Worm (Caenorhabditis elegans): Measurements from ENCODE around the gene henn-1.

Gene henn-1

DNA sequence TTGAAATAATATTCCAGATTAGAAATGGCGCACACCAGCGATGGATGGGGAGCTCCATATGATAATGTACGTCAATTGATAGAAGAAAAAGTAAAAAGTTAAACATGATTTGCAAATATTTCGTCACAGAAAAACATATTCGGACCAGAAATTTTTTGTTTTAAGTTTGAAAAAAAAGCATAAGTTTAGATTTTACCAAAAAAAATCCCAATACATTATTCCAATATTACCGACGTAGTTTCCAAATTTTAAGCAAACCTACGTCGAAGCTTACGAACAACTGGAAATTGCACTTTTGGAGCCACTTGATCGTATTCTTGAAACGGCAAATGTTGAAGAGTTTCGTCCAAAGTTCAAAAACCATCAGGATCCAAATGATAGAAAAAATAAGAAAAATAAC lies at the start of gene henn-1:
henn-1 (plus strand) TSS at position 18 of the 400 bp plus-strand sequence.
- TF ChIP-seq T22C8.4 (GFP tag; IDR thresholded peaks at IDR 0.05) = no peak
- TF ChIP-seq flt-1 (GFP tag; IDR thresholded peaks at IDR 0.05) = no peak
- TF ChIP-seq ztf-29 (GFP tag; IDR thresholded peaks at IDR 0.05) = no peak
- TF ChIP-seq cog-1 (tag; optimal IDR thresholded peaks at IDR 0.05) = no peak
- TF ChIP-seq tab-1 (GFP tag; IDR thresholded peaks at IDR 0.05) = no peak
- TF ChIP-seq med-1 (GFP tag; optimal IDR thresholded peaks at IDR 0.05; ENCODE audit: insufficient read depth) = no peak
- TF ChIP-seq ref-1 (GFP tag; conservative IDR thresholded peaks at IDR 0.05) = no peak
- no peak for TF ChIP-seq ztf-23 (GFP tag; IDR thresholded peaks at IDR 0.05)
- no peak for TF ChIP-seq klf-2 (GFP tag; conservative IDR thresholded peaks at IDR 0.05)

ce11 chrIII:8185130-8185529 lies 47.3 kb upstream of the henn-1 start:
- TF ChIP-seq ztf-29 (GFP tag; IDR thresholded peaks at IDR 0.05) (no peak), ztf-23 (GFP tag; IDR thresholded peaks at IDR 0.05) (no peak), flt-1 (GFP tag; IDR thresholded peaks at IDR 0.05) (no peak), tab-1 (GFP tag; IDR thresholded peaks at IDR 0.05) (no peak), klf-2 (GFP tag; conservative IDR thresholded peaks at IDR 0.05) (no peak), cog-1 (tag; optimal IDR thresholded peaks at IDR 0.05) (no peak), ref-1 (GFP tag; conservative IDR thresholded peaks at IDR 0.05) (no peak), med-1 (GFP tag; optimal IDR thresholded peaks at IDR 0.05; ENCODE audit: insufficient read depth) (no peak), T22C8.4 (GFP tag; IDR thresholded peaks at IDR 0.05) (no peak)

- TF ChIP-seq tab-1 (GFP tag; IDR thresholded peaks at IDR 0.05) (no peak), flt-1 (GFP tag; IDR thresholded peaks at IDR 0.05) (no peak), klf-2 (GFP tag; conservative IDR thresholded peaks at IDR 0.05) (no peak), ref-1 (GFP tag; conservative IDR thresholded peaks at IDR 0.05) (no peak), med-1 (GFP tag; optimal IDR thresholded peaks at IDR 0.05; ENCODE audit: insufficient read depth) (no peak), ztf-23 (GFP tag; IDR thresholded peaks at IDR 0.05) (no peak), cog-1 (tag; optimal IDR thresholded peaks at IDR 0.05) (no peak), T22C8.4 (GFP tag; IDR thresholded peaks at IDR 0.05) (no peak), ztf-29 (GFP tag; IDR thresholded peaks at IDR 0.05) (no peak)
Observed at ce11 chrIII:8190505-8190904, 41.9 kb upstream of the henn-1 start, which contains the start of gene C50C3.19. Gene C50C3.19, plus strand, starts transcription at chrIII:8190805.

DNA sequence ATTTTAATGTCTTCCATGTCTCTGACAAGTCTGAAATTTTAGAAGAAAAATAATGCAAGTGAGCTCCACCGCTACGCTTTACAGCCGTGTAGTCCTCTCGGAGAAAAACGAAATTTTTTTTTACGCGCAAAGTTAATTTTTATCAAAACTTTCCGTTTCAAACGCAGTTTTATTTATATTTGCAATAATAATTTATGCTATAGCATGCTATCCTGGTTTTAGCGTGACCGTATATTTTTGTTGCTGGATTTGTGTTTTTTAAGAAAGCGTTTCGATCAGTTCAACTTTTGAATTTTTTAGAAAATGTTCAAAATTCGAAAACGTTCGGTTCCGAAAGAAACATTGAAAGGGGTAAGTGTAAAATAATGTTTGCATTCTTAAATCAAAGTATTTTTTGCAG lies 40.8 kb upstream of the henn-1 start, which contains the start of gene C50C3.1:
C50C3.1 (plus strand) TSS at position 301 of the 400 bp plus-strand sequence.
- no peak for TF ChIP-seq cog-1 (tag; optimal IDR thresholded peaks at IDR 0.05)
- TF ChIP-seq flt-1 (GFP tag; IDR thresholded peaks at IDR 0.05) = no peak
- no peak for TF ChIP-seq tab-1 (GFP tag; IDR thresholded peaks at IDR 0.05)
- TF ChIP-seq klf-2 (GFP tag; conservative IDR thresholded peaks at IDR 0.05) = no peak
- no peak for TF ChIP-seq ztf-29 (GFP tag; IDR thresholded peaks at IDR 0.05)
- TF ChIP-seq ztf-23 (GFP tag; IDR thresholded peaks at IDR 0.05) = no peak
- no peak for TF ChIP-seq ref-1 (GFP tag; conservative IDR thresholded peaks at IDR 0.05)
- TF ChIP-seq T22C8.4 (GFP tag; IDR thresholded peaks at IDR 0.05) = no peak
- TF ChIP-seq med-1 (GFP tag; optimal IDR thresholded peaks at IDR 0.05; ENCODE audit: insufficient read depth) = no peak

ce11 chrIII:8199060-8199459 lies 33.4 kb upstream of the henn-1 start:
- no peak for TF ChIP-seq cog-1 (tag; optimal IDR thresholded peaks at IDR 0.05)
- no peak for TF ChIP-seq ztf-23 (GFP tag; IDR thresholded peaks at IDR 0.05)
- no peak for TF ChIP-seq flt-1 (GFP tag; IDR thresholded peaks at IDR 0.05)
- no peak for TF ChIP-seq ztf-29 (GFP tag; IDR thresholded peaks at IDR 0.05)
- no peak for TF ChIP-seq ref-1 (GFP tag; conservative IDR thresholded peaks at IDR 0.05)
- no peak for TF ChIP-seq klf-2 (GFP tag; conservative IDR thresholded peaks at IDR 0.05)
- TF ChIP-seq med-1 (GFP tag; optimal IDR thresholded peaks at IDR 0.05; ENCODE audit: insufficient read depth) = no peak

DNA sequence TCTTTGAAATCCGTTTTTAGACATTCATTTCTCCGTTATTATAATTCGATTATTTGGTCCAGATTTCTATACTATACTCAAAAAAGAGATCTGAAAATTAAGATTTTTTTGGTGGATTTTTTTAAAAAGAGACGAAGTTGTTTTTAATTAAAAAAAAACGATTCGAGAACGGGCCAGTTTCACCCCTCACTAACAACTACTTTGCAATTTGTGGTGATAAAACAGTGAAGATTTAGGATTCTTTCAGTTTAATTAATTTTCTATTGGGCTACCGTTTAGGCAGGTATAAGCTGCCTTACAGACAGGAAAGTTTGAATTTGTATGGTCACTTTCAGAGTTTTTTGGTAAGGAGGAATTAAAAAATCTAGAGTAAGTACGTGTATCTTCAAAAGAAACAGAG lies 31.3 kb upstream of the henn-1 start, which contains the start of gene unc-36:
unc-36 (minus strand) TSS at position 101 of the 400 bp plus-strand sequence.
- TF ChIP-seq flt-1 (GFP tag; IDR thresholded peaks at IDR 0.05) (no peak), cog-1 (tag; optimal IDR thresholded peaks at IDR 0.05) (no peak), tab-1 (GFP tag; IDR thresholded peaks at IDR 0.05) (no peak), ztf-23 (GFP tag; IDR thresholded peaks at IDR 0.05) (no peak), ztf-29 (GFP tag; IDR thresholded peaks at IDR 0.05) (no peak), klf-2 (GFP tag; conservative IDR thresholded peaks at IDR 0.05) (no peak), ref-1 (GFP tag; conservative IDR thresholded peaks at IDR 0.05) (no peak), med-1 (GFP tag; optimal IDR thresholded peaks at IDR 0.05; ENCODE audit: insufficient read depth) (no peak), T22C8.4 (GFP tag; IDR thresholded peaks at IDR 0.05) (no peak)

DNA sequence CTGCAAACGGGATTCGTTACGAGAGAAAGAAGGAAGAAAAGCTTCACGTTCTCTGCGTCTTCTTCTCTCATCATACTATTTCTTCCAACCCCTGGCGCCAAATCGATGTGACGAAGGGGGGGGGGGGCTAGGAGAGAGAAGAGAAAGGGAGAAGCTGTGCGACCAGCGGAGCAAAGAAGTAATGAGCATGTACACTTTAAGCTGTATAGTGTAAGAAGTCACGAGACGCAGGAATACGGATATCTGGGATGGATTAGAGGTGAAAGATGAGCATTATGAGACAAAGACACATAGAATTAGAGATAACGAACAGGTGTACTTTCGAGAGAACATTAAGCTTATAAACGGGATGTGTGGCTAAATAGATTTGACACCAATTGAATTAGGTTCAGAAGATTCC lies 30.7 kb upstream of the henn-1 start:
- TF ChIP-seq ztf-23 (GFP tag; IDR thresholded peaks at IDR 0.05) (no peak), cog-1 (tag; optimal IDR thresholded peaks at IDR 0.05) (no peak), flt-1 (GFP tag; IDR thresholded peaks at IDR 0.05) (no peak), ztf-29 (GFP tag; IDR thresholded peaks at IDR 0.05) (no peak), T22C8.4 (GFP tag; IDR thresholded peaks at IDR 0.05) (no peak), ref-1 (GFP tag; conservative IDR thresholded peaks at IDR 0.05) (no peak), med-1 (GFP tag; optimal IDR thresholded peaks at IDR 0.05; ENCODE audit: insufficient read depth) (no peak), klf-2 (GFP tag; conservative IDR thresholded peaks at IDR 0.05) (no peak), tab-1 (GFP tag; IDR thresholded peaks at IDR 0.05) (no peak)

- TF ChIP-seq klf-2 (GFP tag; conservative IDR thresholded peaks at IDR 0.05) (no peak), tab-1 (GFP tag; IDR thresholded peaks at IDR 0.05) (no peak), ztf-23 (GFP tag; IDR thresholded peaks at IDR 0.05) (no peak), ref-1 (GFP tag; conservative IDR thresholded peaks at IDR 0.05) (no peak), T22C8.4 (GFP tag; IDR thresholded peaks at IDR 0.05) (no peak), cog-1 (tag; optimal IDR thresholded peaks at IDR 0.05) (no peak), ztf-29 (GFP tag; IDR thresholded peaks at IDR 0.05) (no peak), flt-1 (GFP tag; IDR thresholded peaks at IDR 0.05) (no peak), med-1 (GFP tag; optimal IDR thresholded peaks at IDR 0.05; ENCODE audit: insufficient read depth) (no peak)
Observed at ce11 chrIII:8202754-8203153, 29.7 kb upstream of the henn-1 start, which contains the start of gene snb-5. Gene snb-5, plus strand, starts transcription at chrIII:8203054.

- TF ChIP-seq med-1 (GFP tag; optimal IDR thresholded peaks at IDR 0.05; ENCODE audit: insufficient read depth) (no peak), klf-2 (GFP tag; conservative IDR thresholded peaks at IDR 0.05) (no peak), flt-1 (GFP tag; IDR thresholded peaks at IDR 0.05) (no peak), ref-1 (GFP tag; conservative IDR thresholded peaks at IDR 0.05) (no peak), tab-1 (GFP tag; IDR thresholded peaks at IDR 0.05) (no peak)
Observed at ce11 chrIII:8209775-8210174, 22.7 kb upstream of the henn-1 start, which contains the start of gene C30A5.10. Gene C30A5.10, minus strand, starts transcription at chrIII:8209875.
